In genomic region chrIII:4237660-4238059, ce11 we compare ENCODE assay signal across 3 worm cellular contexts.
TF ChIP-seq lines count a peak whose summit lies in the region.

No protein-coding gene starts in this region.

TF ChIP-seq in whole organism, L1 larva, 84 proteins besides CTCF, POLR2A, EP300 and RAD21 (continued from another document and continues in another):
- TF ChIP-seq irx-1 (tag; optimal IDR thresholded peaks at IDR 0.05; lab: Kevin White, UChicago) (peak; percentile 89), ztf-4 (tag; optimal IDR thresholded peaks at IDR 0.05; lab: Kevin White, UChicago) (peak; percentile 94), ceh-82 (tag; optimal IDR thresholded peaks at IDR 0.05; lab: Kevin White, UChicago) (peak; percentile 72 to 79 (median 79)), blmp-1 (tag; optimal IDR thresholded peaks at IDR 0.05; lab: Kevin White, UChicago) (peak; percentile 89), isw-1 (GFP tag; IDR thresholded peaks at IDR 0.05; lab: Robert Waterston, UW) (peak; percentile 77), nhr-77 (tag; optimal IDR thresholded peaks at IDR 0.05; lab: Kevin White, UChicago) (peak; percentile 95), F16B12.6 (tag; optimal IDR thresholded peaks at IDR 0.05; lab: Kevin White, UChicago) (peak; percentile 3), C34B4.2 (tag; optimal IDR thresholded peaks at IDR 0.05; lab: Kevin White, UChicago) (no peak), nhr-19 (GFP tag; conservative IDR thresholded peaks at IDR 0.05; lab: Robert Waterston, UW) (peak; percentile 89), fkh-8 (tag; optimal IDR thresholded peaks at IDR 0.05; lab: Kevin White, UChicago) (peak; percentile 97), tbx-2 (tag; optimal IDR thresholded peaks at IDR 0.05; lab: Kevin White, UChicago) (peak; percentile 93), ztf-11 (tag; optimal IDR thresholded peaks at IDR 0.05; lab: Kevin White, UChicago) (no peak), nhr-237 (tag; optimal IDR thresholded peaks at IDR 0.05; lab: Kevin White, UChicago) (peak; percentile 93), nhr-20 (tag; optimal IDR thresholded peaks at IDR 0.05; lab: Kevin White, UChicago) (peak; percentile 100), nhr-11 (tag; optimal IDR thresholded peaks at IDR 0.05; lab: Kevin White, UChicago) (peak; percentile 98), mdl-1 (tag; optimal IDR thresholded peaks at IDR 0.05; lab: Kevin White, UChicago) (peak; percentile 66 to 97), ceh-90 (tag; optimal IDR thresholded peaks at IDR 0.05; lab: Kevin White, UChicago) (no peak), hlh-17 (GFP tag; optimal IDR thresholded peaks at IDR 0.05; lab: Kevin White, UChicago; ENCODE audit: borderline replicate concordance) (no peak), vab-15 (tag; optimal IDR thresholded peaks at IDR 0.05; lab: Kevin White, UChicago) (no peak), elt-2 (tag; optimal IDR thresholded peaks at IDR 0.05; lab: Kevin White, UChicago) (peak; percentile 90), ets-5 (GFP tag; IDR thresholded peaks at IDR 0.05; lab: Robert Waterston, UW) (no peak), nhr-12 (tag; optimal IDR thresholded peaks at IDR 0.05; lab: Kevin White, UChicago) (peak; percentile 65), C04F5.9 (tag; optimal IDR thresholded peaks at IDR 0.05; lab: Kevin White, UChicago) (peak; percentile 62), ceh-88 (GFP tag; IDR thresholded peaks at IDR 0.05; lab: Robert Waterston, UW) (peak; percentile 65; the same call in 1 of the 2 replicates), unc-98 (GFP tag; IDR thresholded peaks at IDR 0.05; lab: Robert Waterston, UW) (peak; percentile 15; the same call in 1 of the 2 replicates), nhr-71 (tag; optimal IDR thresholded peaks at IDR 0.05; lab: Kevin White, UChicago) (peak; percentile 98), tlp-1 (tag; optimal IDR thresholded peaks at IDR 0.05; lab: Kevin White, UChicago) (no peak), hpl-2 (GFP tag; optimal IDR thresholded peaks at IDR 0.05; lab: Kevin White, UChicago) (peak; percentile 72), aha-1 (tag; optimal IDR thresholded peaks at IDR 0.05; lab: Kevin White, UChicago) (peak; percentile 51), lsy-2 (tag; optimal IDR thresholded peaks at IDR 0.05; lab: Kevin White, UChicago) (peak; percentile 88 to 90), hlh-4 (tag; optimal IDR thresholded peaks at IDR 0.05; lab: Kevin White, UChicago) (no peak), lin-14 (GFP tag; optimal IDR thresholded peaks at IDR 0.05; lab: Kevin White, UChicago) (peak; percentile 99), lin-35 (GFP tag; optimal IDR thresholded peaks at IDR 0.05; lab: Kevin White, UChicago) (peak; percentile 79 to 87), mab-9 (GFP tag; IDR thresholded peaks at IDR 0.05; lab: Robert Waterston, UW) (0 out of 2 replicates have a peak, but pooled peaks have one; percentile 25), swsn-7 (tag; optimal IDR thresholded peaks at IDR 0.05; lab: Kevin White, UChicago) (peak; percentile 93), nhr-84 (tag; optimal IDR thresholded peaks at IDR 0.05; lab: Kevin White, UChicago) (no peak), mef-2 (tag; optimal IDR thresholded peaks at IDR 0.05; lab: Kevin White, UChicago) (peak; percentile 57), Y116A8C.19 (tag; optimal IDR thresholded peaks at IDR 0.05; lab: Kevin White, UChicago; ENCODE audit: borderline replicate concordance) (no peak), dpl-1 (GFP tag; optimal IDR thresholded peaks at IDR 0.05; lab: Kevin White, UChicago) (peak; percentile 64 to 75 (median 68)), rnt-1 (tag; optimal IDR thresholded peaks at IDR 0.05; lab: Kevin White, UChicago) (peak; percentile 91), lin-39 (tag; optimal IDR thresholded peaks at IDR 0.05; lab: Kevin White, UChicago) (peak; percentile 19), jun-1 (tag; optimal IDR thresholded peaks at IDR 0.05; lab: Kevin White, UChicago) (peak; percentile 94), zag-1 (tag; optimal IDR thresholded peaks at IDR 0.05; lab: Kevin White, UChicago) (no peak)

TF ChIP-seq in whole organism, L3 larva, 47 proteins besides CTCF, POLR2A, EP300 and RAD21 (continued from another document):
- peak; percentile 100 for TF ChIP-seq nhr-11 (tag; optimal IDR thresholded peaks at IDR 0.05; lab: Kevin White, UChicago)
- TF ChIP-seq nhr-43 (tag; optimal IDR thresholded peaks at IDR 0.05; lab: Kevin White, UChicago; ENCODE audit: poor library complexity, severe bottlenecking) = peak; percentile 96
- peak; percentile 76 for TF ChIP-seq tbx-2 (tag; optimal IDR thresholded peaks at IDR 0.05; lab: Kevin White, UChicago)
- no peak for TF ChIP-seq elt-3 (tag; optimal IDR thresholded peaks at IDR 0.05; lab: Kevin White, UChicago)
- peak; percentile 81 for TF ChIP-seq fos-1 (tag; optimal IDR thresholded peaks at IDR 0.05; lab: Kevin White, UChicago)
- peak; percentile 76 for TF ChIP-seq egl-27 (tag; optimal IDR thresholded peaks at IDR 0.05; lab: Kevin White, UChicago)
- TF ChIP-seq lin-15B (tag; optimal IDR thresholded peaks at IDR 0.05; lab: Kevin White, UChicago) = peak; percentile 60
- peak; percentile 93 for TF ChIP-seq mdl-1 (tag; optimal IDR thresholded peaks at IDR 0.05; lab: Kevin White, UChicago)
- no peak for TF ChIP-seq ztf-11 (tag; optimal IDR thresholded peaks at IDR 0.05; lab: Kevin White, UChicago)
- no peak for TF ChIP-seq zag-1 (tag; optimal IDR thresholded peaks at IDR 0.05; lab: Kevin White, UChicago)
- no peak for TF ChIP-seq nhr-237 (tag; optimal IDR thresholded peaks at IDR 0.05; lab: Kevin White, UChicago)
- peak; percentile 99 for TF ChIP-seq pha-4 (tag; optimal IDR thresholded peaks at IDR 0.05; lab: Kevin White, UChicago)
- no peak for TF ChIP-seq unc-39 (tag; optimal IDR thresholded peaks at IDR 0.05; lab: Kevin White, UChicago)
- TF ChIP-seq pqm-1 (tag; optimal IDR thresholded peaks at IDR 0.05; lab: Kevin White, UChicago) = peak; percentile 89
- TF ChIP-seq ceh-82 (tag; optimal IDR thresholded peaks at IDR 0.05; lab: Kevin White, UChicago) = no peak
- TF ChIP-seq R02D3.7 (tag; optimal IDR thresholded peaks at IDR 0.05; lab: Kevin White, UChicago) = peak; percentile 69
- no peak for TF ChIP-seq aly-2 (tag; optimal IDR thresholded peaks at IDR 0.05; lab: Kevin White, UChicago)
- no peak for TF ChIP-seq mml-1 (tag; optimal IDR thresholded peaks at IDR 0.05; lab: Kevin White, UChicago)
- TF ChIP-seq egl-5 (tag; optimal IDR thresholded peaks at IDR 0.05; lab: Kevin White, UChicago) = peak; percentile 62
- TF ChIP-seq elt-2 (tag; optimal IDR thresholded peaks at IDR 0.05; lab: Kevin White, UChicago) = peak; percentile 89
- no peak for TF ChIP-seq nhr-28 (tag; optimal IDR thresholded peaks at IDR 0.05; lab: Kevin White, UChicago)
- peak; percentile 64 for TF ChIP-seq sea-2 (GFP tag; optimal IDR thresholded peaks at IDR 0.05; lab: Kevin White, UChicago)
- TF ChIP-seq lsy-12 (tag; optimal IDR thresholded peaks at IDR 0.05; lab: Kevin White, UChicago) = peak; percentile 97
- TF ChIP-seq ZK546.5 (tag; optimal IDR thresholded peaks at IDR 0.05; lab: Kevin White, UChicago) = no peak
- no peak for TF ChIP-seq nhr-76 (tag; optimal IDR thresholded peaks at IDR 0.05; lab: Kevin White, UChicago)
- peak; percentile 55 for TF ChIP-seq skn-1 (tag; optimal IDR thresholded peaks at IDR 0.05; lab: Kevin White, UChicago)
- no peak for TF ChIP-seq ama-1 (optimal IDR thresholded peaks at IDR 0.05; lab: Kevin White, UChicago)
- peak; percentile 82 for TF ChIP-seq hmg-11 (tag; optimal IDR thresholded peaks at IDR 0.05; lab: Kevin White, UChicago)

TF ChIP-seq in whole organism, young adult, 124 proteins besides CTCF, POLR2A, EP300 and RAD21 (continued from another document):
- TF ChIP-seq F33H1.4 (GFP tag; IDR thresholded peaks at IDR 0.05; lab: Robert Waterston, UW) (no peak), tlf-1 (GFP tag; optimal IDR thresholded peaks at IDR 0.05; lab: Kevin White, UChicago) (peak; percentile 56), madf-10 (tag; optimal IDR thresholded peaks at IDR 0.05; lab: Kevin White, UChicago) (peak; percentile 79), die-1 (tag; optimal IDR thresholded peaks at IDR 0.05; lab: Kevin White, UChicago) (peak; percentile 71), chd-7 (tag; optimal IDR thresholded peaks at IDR 0.05; lab: Kevin White, UChicago) (peak; percentile 92), lin-26 (GFP tag; IDR thresholded peaks at IDR 0.05; lab: Robert Waterston, UW) (peak; percentile 57; the same call in 1 of the 2 replicates), pbrm-1 (GFP tag; IDR thresholded peaks at IDR 0.05; lab: Robert Waterston, UW) (peak; percentile 71; the same call in 1 of the 2 replicates), tbp1 (GFP tag; optimal IDR thresholded peaks at IDR 0.05; lab: Kevin White, UChicago) (peak; percentile 63), ceh-79 (tag; optimal IDR thresholded peaks at IDR 0.05; lab: Kevin White, UChicago) (no peak), aptf-2 (GFP tag; conservative IDR thresholded peaks at IDR 0.05; lab: Robert Waterston, UW) (peak; percentile 93), unc-62 (GFP tag; optimal IDR thresholded peaks at IDR 0.05; lab: Kevin White, UChicago) (peak; percentile 50), let-607 (tag; optimal IDR thresholded peaks at IDR 0.05; lab: Kevin White, UChicago) (peak; percentile 72), let-526 (GFP tag; IDR thresholded peaks at IDR 0.05; lab: Robert Waterston, UW) (peak; percentile 77)
